Fruit fly (Drosophila melanogaster) whole organism, embryonic: ENCODE measurements around the gene mRpS14.

ENCODE experiments used
- CG10431 ChIP-seq: fragments of 200-800 bp; sonication (Bioruptor generic); optimal IDR thresholded peaks from 3 replicates; lab custom pipeline; 2018; ENCODE audit warnings: missing biosample characterization, mild to moderate bottlenecking, missing genetic modification characterization
- CG10565 ChIP-seq: fragments of 200-800 bp; sonication (Bioruptor generic); optimal IDR thresholded peaks from 3 replicates; lab custom pipeline; 2016; ENCODE audit warnings: missing biosample characterization, mild to moderate bottlenecking, missing genetic modification characterization
- CG11504 ChIP-seq: fragments of 200-800 bp; sonication (Bioruptor generic); optimal IDR thresholded peaks from 3 replicates; lab custom pipeline; 2019; ENCODE audit warnings: missing biosample characterization, mild to moderate bottlenecking, missing genetic modification characterization, moderate library complexity
- CG16779 ChIP-seq: fragments of 200-800 bp; sonication (Bioruptor generic); IDR thresholded peaks from 2 replicates; pipeline ENCODE4 v1.3.6; 2022; ENCODE audit warnings: missing biosample characterization, missing genetic modification characterization
- CG17802 ChIP-seq: fragments of 200-800 bp; sonication (Bioruptor generic); optimal IDR thresholded peaks from 2 replicates; lab custom pipeline; 2018; ENCODE audit warnings: missing biosample characterization, mild to moderate bottlenecking, missing genetic modification characterization, moderate library complexity
- CG1792 ChIP-seq: fragments of 200-800 bp; sonication (Bioruptor generic); optimal IDR thresholded peaks from 2 replicates; lab custom pipeline; 2016; ENCODE audit warnings: missing biosample characterization, missing genetic modification characterization
- CG18011 ChIP-seq: fragments of 200-800 bp; sonication (Bioruptor generic); optimal IDR thresholded peaks from 2 replicates; lab custom pipeline; 2017; ENCODE audit warnings: missing biosample characterization, missing genetic modification characterization, mild to moderate bottlenecking, moderate library complexity, missing genotype
- CG18262 ChIP-seq: fragments of 200-800 bp; optimal IDR thresholded peaks from 3 replicates; lab custom pipeline; 2019; ENCODE audit warnings: missing biosample characterization, mild to moderate bottlenecking, missing genetic modification characterization, moderate library complexity
- CG2129 ChIP-seq: fragments of 200-800 bp; sonication (Bioruptor generic); IDR thresholded peaks from 2 replicates; pipeline ENCODE4 v1.3.6; 2022; ENCODE audit warnings: missing biosample characterization, missing genetic modification characterization; ENCODE audit not compliant: partially characterized antibody
- CG2678 ChIP-seq: fragments of 200-800 bp; sonication (Bioruptor generic); optimal IDR thresholded peaks from 3 replicates; lab custom pipeline; 2019; ENCODE audit warnings: missing biosample characterization, mild to moderate bottlenecking, missing genetic modification characterization, moderate library complexity
- CG2712 ChIP-seq: fragments of 200-800 bp; optimal IDR thresholded peaks from 3 replicates; lab custom pipeline; 2019; ENCODE audit warnings: missing biosample characterization, mild to moderate bottlenecking, missing genetic modification characterization, moderate library complexity
- CG2875 ChIP-seq: fragments of 200-800 bp; sonication (Bioruptor generic); optimal IDR thresholded peaks from 2 replicates; lab custom pipeline; 2017; ENCODE audit warnings: missing biosample characterization, mild to moderate bottlenecking, missing genetic modification characterization, missing genetic modification reagents
- CG30431 ChIP-seq: fragments of 200-800 bp; sonication (Bioruptor generic); optimal IDR thresholded peaks from 2 replicates; lab custom pipeline; 2017; ENCODE audit warnings: missing biosample characterization, missing genetic modification characterization
- CG3163 ChIP-seq: fragments of 200-800 bp; sonication (Bioruptor generic); optimal IDR thresholded peaks from 3 replicates; lab custom pipeline; 2016; ENCODE audit warnings: missing biosample characterization, missing genetic modification characterization
- CG3838 ChIP-seq: fragments of 200-800 bp; sonication (Bioruptor generic); optimal IDR thresholded peaks from 3 replicates; lab custom pipeline; 2016; ENCODE audit warnings: missing biosample characterization, missing genetic modification characterization
- CG3995 ChIP-seq: fragments of 200-800 bp; sonication (Bioruptor generic); optimal IDR thresholded peaks from 3 replicates; lab custom pipeline; 2016; ENCODE audit warnings: missing biosample characterization, missing genetic modification characterization
- CG4282 ChIP-seq: fragments of 200-800 bp; sonication (Bioruptor generic); optimal IDR thresholded peaks from 2 replicates; lab custom pipeline; 2016; ENCODE audit warnings: missing biosample characterization, missing genetic modification characterization
- CG4424 ChIP-seq: fragments of 200-800 bp; sonication (Bioruptor generic); optimal IDR thresholded peaks from 3 replicates; lab custom pipeline; 2016; ENCODE audit warnings: missing biosample characterization, missing genetic modification characterization
- CG6254 ChIP-seq: fragments of 200-800 bp; sonication (Bioruptor generic); optimal IDR thresholded peaks from 3 replicates; lab custom pipeline; 2017; ENCODE audit warnings: mild to moderate bottlenecking, missing biosample characterization, missing genetic modification reagents, missing genetic modification characterization
- CG6272 ChIP-seq: fragments of 200-800 bp; sonication (Bioruptor generic); IDR thresholded peaks from 2 replicates; pipeline ENCODE4 v1.3.6; 2022; ENCODE audit warnings: missing biosample characterization, missing genetic modification characterization
- CG6654 ChIP-seq: fragments of 200-800 bp; sonication (Bioruptor generic); optimal IDR thresholded peaks from 2 replicates; lab custom pipeline; 2017; ENCODE audit warnings: missing biosample characterization, mild to moderate bottlenecking, missing genetic modification characterization
- CG7745 ChIP-seq: fragments of 200-800 bp; sonication (Bioruptor generic); optimal IDR thresholded peaks from 2 replicates; lab custom pipeline; 2018; ENCODE audit warnings: missing biosample characterization, mild to moderate bottlenecking, missing genetic modification characterization, moderate library complexity
- CG8281 ChIP-seq: fragments of 200-800 bp; sonication (Bioruptor generic); optimal IDR thresholded peaks from 2 replicates; lab custom pipeline; 2018; ENCODE audit warnings: missing biosample characterization, mild to moderate bottlenecking, missing genetic modification characterization, moderate library complexity
- CG8388 ChIP-seq: fragments of 200-800 bp; sonication (Bioruptor generic); optimal IDR thresholded peaks from 2 replicates; lab custom pipeline; 2019; ENCODE audit warnings: missing biosample characterization, mild to moderate bottlenecking, missing genetic modification characterization, moderate library complexity
- CrebB ChIP-seq: fragments of 200-800 bp; sonication (Bioruptor generic); optimal IDR thresholded peaks from 3 replicates; lab custom pipeline; 2018; ENCODE audit warnings: missing biosample characterization, mild to moderate bottlenecking, missing genetic modification characterization
- Dref ChIP-seq: fragments of 200-800 bp; sonication (Bioruptor generic); IDR thresholded peaks from 2 replicates; pipeline ENCODE4 v1.3.6; 2022; ENCODE audit warnings: missing biosample characterization, missing genetic modification characterization
- GATAe ChIP-seq: fragments of 200-800 bp; sonication (Bioruptor generic); conservative IDR thresholded peaks from 2 replicates; pipeline ENCODE4 v1.3.6; 2022; ENCODE audit warnings: missing biosample characterization, missing genetic modification characterization
- Hey ChIP-seq: fragments of 200-800 bp; sonication (Bioruptor generic); optimal IDR thresholded peaks from 3 replicates; lab custom pipeline; 2018; ENCODE audit warnings: missing biosample characterization, mild to moderate bottlenecking, missing genetic modification characterization
- Kr ChIP-seq: fragments of 200-800 bp; sonication (Bioruptor generic); optimal IDR thresholded peaks from 2 replicates; lab custom pipeline; 2017; ENCODE audit warnings: missing biosample characterization, mild to moderate bottlenecking, missing genetic modification characterization
- Lhr ChIP-seq: fragments of 200-800 bp; sonication (Bioruptor generic); optimal IDR thresholded peaks from 3 replicates; lab custom pipeline; 2017; ENCODE audit warnings: mild to moderate bottlenecking, missing biosample characterization, missing genetic modification reagents, missing genetic modification characterization
- Mrtf ChIP-seq: fragments of 200-800 bp; sonication (Bioruptor generic); IDR thresholded peaks from 3 replicates; pipeline ENCODE4 v1.3.6; 2022; ENCODE audit warnings: missing biosample characterization, missing genetic modification characterization
- NFAT ChIP-seq: fragments of 200-800 bp; sonication (Bioruptor generic); IDR thresholded peaks from 2 replicates; pipeline ENCODE4 v1.3.6; 2022; ENCODE audit warnings: missing biosample characterization, missing genetic modification characterization
- Nf-YC ChIP-seq: fragments of 200-800 bp; optimal IDR thresholded peaks from 3 replicates; lab custom pipeline; 2019; ENCODE audit warnings: missing biosample characterization, mild to moderate bottlenecking, missing genetic modification characterization, moderate library complexity
- Six4 ChIP-seq: fragments of 200-800 bp; sonication (Bioruptor generic); optimal IDR thresholded peaks from 2 replicates; lab custom pipeline; 2016; ENCODE audit warnings: missing biosample characterization, missing genetic modification characterization
- Trl ChIP-seq, 3 experiments: fragments of >200 bp in 2 of 3; fragments of 200-800 bp in 1 of 3; sonication (Bioruptor generic) in 1 of 3; optimal IDR thresholded peaks; 2 replicates in 1 of 3; 3 replicates in 2 of 3; lab custom pipeline; 2016 to 2017; ENCODE audit warnings: missing biosample characterization in 1 of 3, missing genetic modification characterization in 1 of 3
- bbx ChIP-seq: fragments of 200-800 bp; sonication (Bioruptor generic); IDR thresholded peaks from 2 replicates; pipeline ENCODE4 v1.3.6; 2022; ENCODE audit warnings: missing biosample characterization, missing genetic modification characterization; ENCODE audit not compliant: partially characterized antibody
- bowl ChIP-seq: fragments of 200-800 bp; sonication (Bioruptor generic); IDR thresholded peaks from 2 replicates; pipeline ENCODE4 v1.3.6; 2022; ENCODE audit warnings: missing biosample characterization, missing genetic modification characterization
- crc ChIP-seq: fragments of 200-800 bp; sonication (Bioruptor generic); optimal IDR thresholded peaks from 2 replicates; lab custom pipeline; 2016; ENCODE audit warnings: missing biosample characterization, missing genetic modification characterization
- ems ChIP-seq: fragments of 200-800 bp; sonication (Bioruptor generic); optimal IDR thresholded peaks from 3 replicates; lab custom pipeline; 2016; ENCODE audit warnings: missing biosample characterization, missing genetic modification characterization
- gsb-n ChIP-seq: fragments of 200-800 bp; sonication (Bioruptor generic); optimal IDR thresholded peaks from 3 replicates; lab custom pipeline; 2018; ENCODE audit warnings: missing biosample characterization, mild to moderate bottlenecking, missing genetic modification characterization
- mld ChIP-seq: fragments of 200-800 bp; sonication (Bioruptor generic); IDR thresholded peaks from 3 replicates; pipeline ENCODE4 v1.3.6; 2022; ENCODE audit warnings: missing biosample characterization, missing genetic modification characterization; ENCODE audit not compliant: partially characterized antibody
- pho ChIP-seq: fragments of 200-800 bp; sonication (Bioruptor generic); optimal IDR thresholded peaks from 2 replicates; lab custom pipeline; 2016; ENCODE audit warnings: missing biosample characterization, missing genetic modification characterization
- phol ChIP-seq: fragments of 200-800 bp; sonication (Bioruptor generic); optimal IDR thresholded peaks from 3 replicates; lab custom pipeline; 2018; ENCODE audit warnings: missing biosample characterization, mild to moderate bottlenecking, missing genetic modification characterization, moderate library complexity
- psq ChIP-seq: fragments of 200-800 bp; sonication (Bioruptor generic); optimal IDR thresholded peaks from 2 replicates; lab custom pipeline; 2017; ENCODE audit warnings: missing biosample characterization, missing genetic modification characterization
- rib ChIP-seq: fragments of 200-800 bp; sonication (Bioruptor generic); IDR thresholded peaks from 2 replicates; pipeline ENCODE4 v1.3.6; 2022; ENCODE audit warnings: missing biosample characterization, missing genetic modification characterization
- schlank ChIP-seq: fragments of 200-800 bp; sonication (Bioruptor generic); optimal IDR thresholded peaks from 2 replicates; lab custom pipeline; 2018; ENCODE audit warnings: missing biosample characterization, mild to moderate bottlenecking, missing genetic modification characterization
- sens ChIP-seq: fragments of 200-800 bp; sonication (Bioruptor generic); peaks from one replicate; lab custom pipeline; 2016; ENCODE audit warnings: missing biosample characterization, missing genetic modification characterization
- tin ChIP-seq: fragments of 200-800 bp; sonication (Bioruptor generic); optimal IDR thresholded peaks from 3 replicates; lab custom pipeline; 2016; ENCODE audit warnings: missing biosample characterization, missing genetic modification characterization
- trem ChIP-seq: fragments of 200-800 bp; optimal IDR thresholded peaks from 3 replicates; lab custom pipeline; 2019; ENCODE audit warnings: missing biosample characterization, mild to moderate bottlenecking, missing genetic modification characterization, moderate library complexity
- z ChIP-seq: fragments of 200-800 bp; sonication (Bioruptor generic); IDR thresholded peaks from 3 replicates; pipeline ENCODE4 v1.3.6; 2022; ENCODE audit warnings: missing biosample characterization, missing genetic modification characterization

The mRpS14 gene

DNA sequence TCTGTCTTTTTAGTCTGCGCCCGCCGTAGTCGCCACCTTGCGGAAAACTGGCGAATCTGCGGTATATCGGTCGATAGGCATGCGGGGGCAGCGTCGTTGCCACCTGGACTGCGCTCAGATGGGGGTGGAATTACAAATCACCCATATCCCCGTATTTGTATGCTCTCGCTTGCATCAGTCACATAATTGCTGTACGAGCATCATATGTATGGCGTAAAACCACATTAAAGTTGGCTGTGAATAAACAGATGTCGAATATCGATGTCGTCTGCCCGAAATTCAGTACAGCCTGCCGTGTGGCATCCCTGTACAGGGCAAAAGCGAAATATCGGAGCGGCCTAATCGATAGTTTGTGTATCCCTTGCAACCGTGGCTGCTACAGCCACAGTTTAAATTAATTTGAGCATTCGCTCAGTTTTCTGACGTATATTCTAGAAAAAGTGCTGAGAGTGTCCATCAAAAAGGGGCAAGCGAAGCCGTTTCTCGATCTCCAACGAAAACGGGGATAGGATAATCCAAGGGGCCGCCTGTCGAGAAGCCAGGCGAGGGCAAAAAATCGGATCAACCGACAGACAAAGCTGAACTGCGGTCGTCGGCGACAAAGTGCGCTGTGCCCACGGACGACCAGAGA lies 41.8 kb upstream of the mRpS14 start, which contains the start of the genes Idh3a and CoRest (continued):
- no peak for TF ChIP-seq Trl (optimal IDR thresholded peaks at IDR 0.05; lab: Kevin White, UChicago)
- peak; percentile 1 for TF ChIP-seq Trl (GFP tag; optimal IDR thresholded peaks at IDR 0.05; lab: Kevin White, UChicago)
- 0 out of 2 replicates have a peak, but pooled peaks have one; percentile 17 for TF ChIP-seq NFAT (GFP tag; lab: Robert Waterston, UW)
- no peak for TF ChIP-seq CG6654
- no peak for TF ChIP-seq CG10431 (GFP tag; lab: Kevin White, UChicago)
- no peak for TF ChIP-seq CG11504 (tag; lab: Kevin White, UChicago)
- TF ChIP-seq CG2678 (tag; lab: Kevin White, UChicago): no peak
- peak; percentile 47 for TF ChIP-seq sens
- TF ChIP-seq rib (GFP tag; lab: Robert Waterston, UW): no peak
- TF ChIP-seq CG18262 (tag; lab: Kevin White, UChicago): no peak
- TF ChIP-seq CG8281 (tag; lab: Kevin White, UChicago): no peak
- no peak for TF ChIP-seq CrebB (tag; lab: Kevin White, UChicago)
- TF ChIP-seq Kr: no peak
- TF ChIP-seq ems (GFP tag; lab: Kevin White, UChicago): no peak
- TF ChIP-seq CG16779 (GFP tag; lab: Robert Waterston, UW): no peak
- TF ChIP-seq CG3995 (GFP tag; lab: Kevin White, UChicago): peak; percentile 8
- no peak for TF ChIP-seq CG6254 (GFP tag; lab: Kevin White, UChicago)
- peak; percentile 2 for TF ChIP-seq Nf-YC
- no peak for TF ChIP-seq psq (GFP tag; lab: Kevin White, UChicago)
- no peak for TF ChIP-seq Six4
- TF ChIP-seq Mrtf (GFP tag; lab: Robert Waterston, UW): no peak
- TF ChIP-seq pho: no peak
- TF ChIP-seq CG8388 (GFP tag; lab: Kevin White, UChicago): no peak
- peak; percentile 34 for TF ChIP-seq trem (tag; lab: Kevin White, UChicago)
- TF ChIP-seq GATAe (GFP tag; lab: Robert Waterston, UW): no peak
- no peak for TF ChIP-seq CG3838 (GFP tag; lab: Kevin White, UChicago)
- no peak for TF ChIP-seq Hey (tag; lab: Kevin White, UChicago)
- TF ChIP-seq CG6272 (GFP tag; lab: Robert Waterston, UW): peak; percentile 28; the same call in 1 of the 2 replicates
- TF ChIP-seq CG10565 (GFP tag; lab: Kevin White, UChicago): no peak
- no peak for TF ChIP-seq CG30431 (GFP tag; lab: Kevin White, UChicago)
- TF ChIP-seq gsb-n (tag; lab: Kevin White, UChicago): no peak
- no peak for TF ChIP-seq z (GFP tag; lab: Robert Waterston, UW)
- TF ChIP-seq bowl: no peak
- TF ChIP-seq CG1792 (GFP tag; lab: Kevin White, UChicago): no peak
- TF ChIP-seq bbx (GFP tag; lab: Robert Waterston, UW): 0 out of 2 replicates have a peak, but pooled peaks have one; percentile 14
- TF ChIP-seq CG2129 (GFP tag; lab: Robert Waterston, UW): peak; percentile 38; the same call in 1 of the 2 replicates
- no peak for TF ChIP-seq schlank (tag; lab: Kevin White, UChicago)
- TF ChIP-seq CG3163: no peak
- TF ChIP-seq crc: no peak
- no peak for TF ChIP-seq mld (GFP tag; lab: Robert Waterston, UW)
- no peak for TF ChIP-seq CG4424 (GFP tag; lab: Kevin White, UChicago)
- no peak for TF ChIP-seq CG18011 (GFP tag; lab: Kevin White, UChicago)
- TF ChIP-seq Lhr: peak; percentile 45
- peak; percentile 58 for TF ChIP-seq phol
- TF ChIP-seq Dref (GFP tag; lab: Robert Waterston, UW): peak; percentile 76
- TF ChIP-seq tin (GFP tag; lab: Kevin White, UChicago): no peak
- no peak for TF ChIP-seq CG2875
- no peak for TF ChIP-seq CG7745 (tag; lab: Kevin White, UChicago)
- peak; percentile 38 for TF ChIP-seq CG2712 (tag; lab: Kevin White, UChicago)
- TF ChIP-seq CG17802 (tag; lab: Kevin White, UChicago): peak; percentile 7
- TF ChIP-seq CG4282 (GFP tag; lab: Kevin White, UChicago): no peak
